Fruit fly (Drosophila melanogaster) whole organism, pupa: ENCODE measurements around the gene Ugt37A1.

Source experiments
- CG10348 ChIP-seq: fragments of 200-800 bp; sonication (Bioruptor generic); IDR thresholded peaks from 2 replicates; pipeline ENCODE4 v1.3.6; 2022; ENCODE audit warnings: missing biosample characterization, missing genetic modification characterization
- CG12605 ChIP-seq: fragments of 200-800 bp; sonication (Bioruptor generic); IDR thresholded peaks from 2 replicates; pipeline ENCODE4 v1.3.6; 2022; ENCODE audit warnings: missing biosample characterization, missing genetic modification characterization
- CG34367 ChIP-seq: fragments of 200-800 bp; sonication (Bioruptor generic); optimal IDR thresholded peaks from 2 replicates; lab custom pipeline; 2018; ENCODE audit warnings: missing biosample characterization, mild to moderate bottlenecking, missing genetic modification characterization
- CG8301 ChIP-seq: fragments of 200-800 bp; sonication (Bioruptor generic); optimal IDR thresholded peaks from 2 replicates; lab custom pipeline; 2018; ENCODE audit warnings: missing biosample characterization, mild to moderate bottlenecking, missing genetic modification characterization
- CG9948 ChIP-seq: fragments of 200-800 bp; sonication (Bioruptor generic); optimal IDR thresholded peaks from 2 replicates; lab custom pipeline; 2018; ENCODE audit warnings: missing biosample characterization, mild to moderate bottlenecking, missing genetic modification characterization, moderate library complexity
- D1 ChIP-seq: fragments of 200-800 bp; sonication (Bioruptor generic); optimal IDR thresholded peaks from 2 replicates; lab custom pipeline; 2018; ENCODE audit warnings: missing biosample characterization, mild to moderate bottlenecking, missing genetic modification characterization, moderate library complexity
- EcR ChIP-seq: fragments of 200-800 bp; sonication (Bioruptor generic); optimal IDR thresholded peaks from 3 replicates; lab custom pipeline; 2019; ENCODE audit warnings: missing biosample characterization, missing genetic modification characterization, mild to moderate bottlenecking, moderate library complexity, missing genetic modification reagents
- Pif1B ChIP-seq: fragments of 200-800 bp; sonication (Bioruptor generic); optimal IDR thresholded peaks from 3 replicates; lab custom pipeline; 2016; ENCODE audit warnings: missing biosample characterization, missing genetic modification characterization
- rn ChIP-seq: fragments of 200-800 bp; sonication (Bioruptor generic); IDR thresholded peaks from 2 replicates; pipeline ENCODE4 v1.3.6; 2022; ENCODE audit warnings: missing biosample characterization, missing genetic modification characterization

dm6 chr2L:20413826-20414225, 39.9 kb upstream of the Ugt37A1 start:
- no peak for TF ChIP-seq rn (GFP tag; lab: Robert Waterston, UW)
- TF ChIP-seq EcR, result no peak
- TF ChIP-seq CG12605 (GFP tag; lab: Robert Waterston, UW), result no peak
- no peak for TF ChIP-seq Pif1B (GFP tag; lab: Kevin White, UChicago)
- no peak for TF ChIP-seq CG8301
- no peak for TF ChIP-seq CG10348 (GFP tag; lab: Robert Waterston, UW)
- TF ChIP-seq CG9948, result no peak
- no peak for TF ChIP-seq CG34367 (tag; lab: Kevin White, UChicago)
- TF ChIP-seq D1 (tag; lab: Kevin White, UChicago), result no peak
